Worm (Caenorhabditis elegans): ENCODE data around the gene Y69E1A.3.

Y69E1A.3 gene

ce11 chrIV:10919770-10920169 lies 32.3 kb upstream of the Y69E1A.3 start, which contains the start of gene rbr-2:
TSS of gene rbr-2 (plus strand) at chrIV:10920070.
- TF ChIP-seq fax-1 (tag; optimal IDR thresholded peaks at IDR 0.05) (no peak), T23F11.4 (GFP tag; optimal IDR thresholded peaks at IDR 0.05) (no peak), hlh-6 (tag; optimal IDR thresholded peaks at IDR 0.05) (no peak), ceh-18 (tag; optimal IDR thresholded peaks at IDR 0.05) (no peak), ztf-16 (tag; optimal IDR thresholded peaks at IDR 0.05) (no peak), ceh-9 (tag; optimal IDR thresholded peaks at IDR 0.05) (no peak), C08G9.2 (tag; optimal IDR thresholded peaks at IDR 0.05) (no peak), sox-2 (GFP tag; IDR thresholded peaks at IDR 0.05) (no peak), ceh-30 (tag; optimal IDR thresholded peaks at IDR 0.05) (no peak), ceh-24 (tag; optimal IDR thresholded peaks at IDR 0.05) (no peak), ahr-1 (tag; optimal IDR thresholded peaks at IDR 0.05) (no peak), pha-4 (tag; optimal IDR thresholded peaks at IDR 0.05) (no peak), hlh-13 (GFP tag; optimal IDR thresholded peaks at IDR 0.05) (no peak), ceh-6 (GFP tag; optimal IDR thresholded peaks at IDR 0.05) (no peak), elt-4 (tag; optimal IDR thresholded peaks at IDR 0.05) (no peak), K02D7.2 (tag; optimal IDR thresholded peaks at IDR 0.05) (no peak), nfya-1 (tag; optimal IDR thresholded peaks at IDR 0.05) (no peak), ceh-22 (tag; optimal IDR thresholded peaks at IDR 0.05) (no peak), hlh-8 (tag; optimal IDR thresholded peaks at IDR 0.05) (no peak), pag-3 (tag; optimal IDR thresholded peaks at IDR 0.05; ENCODE audit: borderline replicate concordance) (no peak)

ce11 chrIV:10933062-10933552 lies 19.0 kb upstream of the Y69E1A.3 start, which contains the start of the genes dnc-1 and lsm-7:
TSS of gene dnc-1 (minus strand) at chrIV:10933203.
TSS of gene lsm-7 (plus strand) at chrIV:10933502.
- TF ChIP-seq C08G9.2 (tag; optimal IDR thresholded peaks at IDR 0.05) (no peak), ceh-2 (tag; optimal IDR thresholded peaks at IDR 0.05) (no peak), ztf-16 (tag; optimal IDR thresholded peaks at IDR 0.05) (no peak), K09A11.1 (tag; optimal IDR thresholded peaks at IDR 0.05; ENCODE audit: insufficient read depth) (peak; percentile 16), ceh-31 (tag; optimal IDR thresholded peaks at IDR 0.05) (peak; percentile 20), elt-2 (tag; optimal IDR thresholded peaks at IDR 0.05) (peak; percentile 37), ref-2 (tag; optimal IDR thresholded peaks at IDR 0.05) (no peak), ceh-34 (tag; optimal IDR thresholded peaks at IDR 0.05) (no peak), ceh-48 (tag; optimal IDR thresholded peaks at IDR 0.05) (peak; percentile 36), tbx-2 (tag; optimal IDR thresholded peaks at IDR 0.05) (peak; percentile 35), nfya-1 (tag; optimal IDR thresholded peaks at IDR 0.05) (peak; percentile 32), pag-3 (tag; optimal IDR thresholded peaks at IDR 0.05; ENCODE audit: borderline replicate concordance) (no peak), elt-4 (tag; optimal IDR thresholded peaks at IDR 0.05) (no peak), T23F11.4 (GFP tag; optimal IDR thresholded peaks at IDR 0.05) (peak; percentile 11), unc-42 (tag; optimal IDR thresholded peaks at IDR 0.05) (peak; percentile 8)

ce11 chrIV:10933777-10934546 lies 18.1 kb upstream of the Y69E1A.3 start:
- TF ChIP-seq K02D7.2 (tag; optimal IDR thresholded peaks at IDR 0.05) (no peak), fkh-10 (GFP tag; optimal IDR thresholded peaks at IDR 0.05) (no peak), hlh-8 (tag; optimal IDR thresholded peaks at IDR 0.05) (no peak), ama-1 (optimal IDR thresholded peaks at IDR 0.05) (no peak), hlh-6 (tag; optimal IDR thresholded peaks at IDR 0.05) (no peak), ceh-24 (tag; optimal IDR thresholded peaks at IDR 0.05) (no peak), sdc-2 (tag; optimal IDR thresholded peaks at IDR 0.05) (no peak), nfya-1 (tag; optimal IDR thresholded peaks at IDR 0.05) (no peak), fax-1 (tag; optimal IDR thresholded peaks at IDR 0.05) (no peak), pros-1 (tag; optimal IDR thresholded peaks at IDR 0.05) (no peak), lim-6 (tag; optimal IDR thresholded peaks at IDR 0.05) (no peak), rnt-1 (tag; optimal IDR thresholded peaks at IDR 0.05) (no peak), ceh-22 (tag; optimal IDR thresholded peaks at IDR 0.05) (no peak), dve-1 (tag; optimal IDR thresholded peaks at IDR 0.05) (no peak), ceh-31 (tag; optimal IDR thresholded peaks at IDR 0.05) (no peak), ceh-48 (tag; optimal IDR thresholded peaks at IDR 0.05) (no peak), pag-3 (tag; optimal IDR thresholded peaks at IDR 0.05; ENCODE audit: borderline replicate concordance) (no peak), ceh-14 (tag; optimal IDR thresholded peaks at IDR 0.05) (no peak), che-1 (tag; optimal IDR thresholded peaks at IDR 0.05) (no peak)

Data from whole organism, late embryonic.